Worm (Caenorhabditis elegans) whole organism, young adult: ENCODE measurements around the gene gcy-29.

Experiments
- B0261.1 ChIP-seq: sonication (generic microtip); optimal IDR thresholded peaks from 2 replicates; lab custom pipeline; 2016; ENCODE audit warnings: mild to moderate bottlenecking, missing genetic modification characterization, moderate library complexity, missing compliant biosample characterization
- C06A6.2 ChIP-seq: fragments of 200-800 bp; sonication (Bioruptor generic); conservative IDR thresholded peaks from 2 replicates; pipeline ENCODE4 v1.3.6; 2022; ENCODE audit warnings: missing genetic modification characterization, missing compliant biosample characterization
- F10E7.11 ChIP-seq: sonication (generic microtip); optimal IDR thresholded peaks from 2 replicates; lab custom pipeline; 2017; ENCODE audit warnings: mild to moderate bottlenecking, missing genetic modification characterization, moderate library complexity, missing compliant biosample characterization
- F23B12.7 ChIP-seq: sonication (generic microtip); optimal IDR thresholded peaks from 2 replicates; lab custom pipeline; 2017; ENCODE audit warnings: missing genetic modification characterization, mild to moderate bottlenecking, missing compliant biosample characterization, antibody characterized with exemption, moderate library complexity; ENCODE audit not compliant: insufficient read depth
- F33H1.4 ChIP-seq: fragments of 200-800 bp; sonication (Bioruptor generic); IDR thresholded peaks from 2 replicates; pipeline ENCODE4 v1.3.6; 2022; ENCODE audit warnings: missing genetic modification reagents, missing genetic modification characterization, missing compliant biosample characterization
- F37B4.10 ChIP-seq: fragments of 200-800 bp; sonication (Bioruptor generic); IDR thresholded peaks from 2 replicates; pipeline ENCODE4 v1.3.6; 2022; ENCODE audit warnings: missing genetic modification characterization, missing compliant biosample characterization
- F39B2.1 ChIP-seq: fragments of 200-800 bp; sonication (Bioruptor generic); IDR thresholded peaks from 2 replicates; pipeline ENCODE4 v1.3.6; 2022; ENCODE audit warnings: missing genetic modification reagents, missing genetic modification characterization, missing compliant biosample characterization
- F52B5.7 ChIP-seq: sonication (generic microtip); optimal IDR thresholded peaks from 2 replicates; lab custom pipeline; 2016; ENCODE audit warnings: mild to moderate bottlenecking, missing genetic modification characterization, missing compliant biosample characterization
- K11D2.4 ChIP-seq: fragments of 200-800 bp; sonication (Bioruptor generic); IDR thresholded peaks from 2 replicates; pipeline ENCODE4 v1.3.6; 2022; ENCODE audit warnings: missing genetic modification reagents, missing genetic modification characterization, missing compliant biosample characterization
- T07F8.4 ChIP-seq: sonication (generic microtip); optimal IDR thresholded peaks from 2 replicates; lab custom pipeline; 2016; ENCODE audit warnings: mild to moderate bottlenecking, missing genetic modification characterization, moderate library complexity, missing compliant biosample characterization
- akir-1 ChIP-seq: fragments of 200-800 bp; sonication (Bioruptor generic); optimal IDR thresholded peaks from 2 replicates; lab custom pipeline; 2018; ENCODE audit warnings: mild to moderate bottlenecking, missing genetic modification characterization, moderate library complexity, missing compliant biosample characterization
- atf-7 ChIP-seq: sonication (generic microtip); optimal IDR thresholded peaks from 2 replicates; lab custom pipeline; 2017; ENCODE audit warnings: mild to moderate bottlenecking, missing genetic modification characterization, missing compliant biosample characterization
- attf-6 ChIP-seq: fragments of 200-800 bp; sonication (Bioruptor generic); IDR thresholded peaks from 2 replicates; pipeline ENCODE4 v1.3.6; 2022; ENCODE audit warnings: missing genetic modification reagents, missing genetic modification characterization, missing compliant biosample characterization
- cebp-1 ChIP-seq, 2 experiments: fragments of 200-800 bp in 1 of 2; sonication (Bioruptor generic) in 1 of 2; sonication (generic microtip) in 1 of 2; IDR thresholded peaks in 1 of 2; optimal IDR thresholded peaks in 1 of 2; 2 replicates each; pipeline versions ENCODE4 v1.3.6 to Lab custom; 2017 to 2022; ENCODE audit warnings: missing compliant biosample characterization in 2 of 2, missing genetic modification characterization in 2 of 2, mild to moderate bottlenecking in 1 of 2, missing genetic modification reagents in 1 of 2, moderate library complexity in 1 of 2
- ceh-27 ChIP-seq: fragments of 200-800 bp; sonication (Bioruptor generic); optimal IDR thresholded peaks from 2 replicates; lab custom pipeline; 2018; ENCODE audit warnings: mild to moderate bottlenecking, missing genetic modification characterization, moderate library complexity, missing compliant biosample characterization
- ceh-40 ChIP-seq: fragments of 200-800 bp; sonication (Bioruptor generic); IDR thresholded peaks from 2 replicates; pipeline ENCODE4 v1.3.6; 2022; ENCODE audit warnings: missing genetic modification characterization, missing compliant biosample characterization
- chd-7 ChIP-seq: sonication (generic microtip); optimal IDR thresholded peaks from 2 replicates; lab custom pipeline; 2016; ENCODE audit warnings: mild to moderate bottlenecking, missing genetic modification characterization, moderate library complexity, missing compliant biosample characterization
- dpff-1 ChIP-seq: sonication (generic microtip); optimal IDR thresholded peaks from 2 replicates; lab custom pipeline; 2017; ENCODE audit warnings: mild to moderate bottlenecking, missing genetic modification characterization, missing compliant biosample characterization
- dpl-1 ChIP-seq: fragments of 150-350 bp; optimal IDR thresholded peaks from 2 replicates; lab custom pipeline; 2014; ENCODE audit warnings: missing biosample characterization, missing genetic modification reagents, missing genetic modification characterization
- egrh-3 ChIP-seq: fragments of 200-800 bp; sonication (Bioruptor generic); IDR thresholded peaks from 2 replicates; pipeline ENCODE4 v1.3.6; 2022; ENCODE audit warnings: missing genetic modification reagents, missing genetic modification characterization, missing compliant biosample characterization
- ets-4 ChIP-seq: fragments of 200-800 bp; sonication (Bioruptor generic); optimal IDR thresholded peaks from 2 replicates; lab custom pipeline; 2018; ENCODE audit warnings: mild to moderate bottlenecking, missing genetic modification characterization, missing compliant biosample characterization
- fkh-3 ChIP-seq: sonication (generic microtip); optimal IDR thresholded peaks from 2 replicates; lab custom pipeline; 2016; ENCODE audit warnings: mild to moderate bottlenecking, missing genetic modification characterization, missing compliant biosample characterization
- gei-17 ChIP-seq: fragments of 200-800 bp; sonication (Bioruptor generic); optimal IDR thresholded peaks from 2 replicates; lab custom pipeline; 2018; ENCODE audit warnings: mild to moderate bottlenecking, missing genetic modification characterization, missing compliant biosample characterization
- hmg-1.2 ChIP-seq: fragments of 200-800 bp; sonication (Bioruptor generic); IDR thresholded peaks from 2 replicates; pipeline ENCODE4 v1.3.6; 2022; ENCODE audit warnings: missing genetic modification reagents, missing genetic modification characterization, missing compliant biosample characterization
- hrde-1 ChIP-seq: sonication (generic microtip); optimal IDR thresholded peaks from 2 replicates; lab custom pipeline; 2016; ENCODE audit warnings: missing genetic modification characterization, mild to moderate bottlenecking, missing compliant biosample characterization, moderate library complexity, missing genotype, missing genetic modification reagents, borderline replicate concordance
- lag-1 ChIP-seq: fragments of 200-800 bp; sonication (Bioruptor generic); IDR thresholded peaks from 2 replicates; pipeline ENCODE4 v1.3.6; 2022; ENCODE audit warnings: missing genetic modification reagents, missing genetic modification characterization, missing compliant biosample characterization
- let-526 ChIP-seq: fragments of 200-800 bp; sonication (Bioruptor generic); IDR thresholded peaks from 2 replicates; pipeline ENCODE4 v1.3.6; 2022; ENCODE audit warnings: missing genetic modification reagents, missing genetic modification characterization, missing compliant biosample characterization
- lin-40 ChIP-seq: sonication (generic microtip); optimal IDR thresholded peaks from 2 replicates; lab custom pipeline; 2016; ENCODE audit warnings: missing genetic modification characterization, mild to moderate bottlenecking, missing compliant biosample characterization, missing genotype, missing genetic modification reagents
- lsl-1 ChIP-seq: fragments of 200-800 bp; sonication (Bioruptor generic); optimal IDR thresholded peaks from 2 replicates; lab custom pipeline; 2018; ENCODE audit warnings: mild to moderate bottlenecking, missing genetic modification characterization, moderate library complexity, missing compliant biosample characterization
- mcd-1 ChIP-seq: fragments of 200-800 bp; sonication (Bioruptor generic); IDR thresholded peaks from 2 replicates; pipeline ENCODE4 v1.3.6; 2022; ENCODE audit warnings: missing genetic modification reagents, missing genetic modification characterization, missing compliant biosample characterization
- mxl-1 ChIP-seq: sonication (generic microtip); optimal IDR thresholded peaks from 2 replicates; lab custom pipeline; 2016; ENCODE audit warnings: missing genetic modification characterization, missing compliant biosample characterization
- nfyb-1 ChIP-seq: fragments of 200-800 bp; sonication (Bioruptor generic); IDR thresholded peaks from 2 replicates; pipeline ENCODE4 v1.3.6; 2022; ENCODE audit warnings: missing genetic modification reagents, missing genetic modification characterization, missing compliant biosample characterization
- nhr-80 ChIP-seq: sonication (generic microtip); optimal IDR thresholded peaks from 2 replicates; lab custom pipeline; 2016; ENCODE audit warnings: missing genetic modification characterization, missing compliant biosample characterization
- nhr-90 ChIP-seq: sonication (generic microtip); optimal IDR thresholded peaks from 2 replicates; lab custom pipeline; 2016; ENCODE audit warnings: missing genotype, mild to moderate bottlenecking, missing genetic modification characterization, missing compliant biosample characterization
- pbrm-1 ChIP-seq: fragments of 200-800 bp; sonication (Bioruptor generic); IDR thresholded peaks from 2 replicates; pipeline ENCODE4 v1.3.6; 2022; ENCODE audit warnings: missing genetic modification reagents, missing genetic modification characterization, missing compliant biosample characterization
- rpc-1 ChIP-seq, 2 experiments: fragments of 150-350 bp in 1 of 2; sonication (generic microtip) in 1 of 2; optimal IDR thresholded peaks; 2 replicates each; lab custom pipeline; 2014 to 2018; ENCODE audit warnings: missing biosample characterization in 1 of 2, missing genetic modification characterization in 1 of 2, missing genetic modification reagents in 1 of 2, missing genotype in 1 of 2
- snpc-1.1 ChIP-seq: sonication (generic microtip); optimal IDR thresholded peaks from 2 replicates; lab custom pipeline; 2017; ENCODE audit warnings: missing genetic modification characterization, mild to moderate bottlenecking, missing compliant biosample characterization, antibody characterized with exemption, moderate library complexity, missing genotype, missing genetic modification reagents; ENCODE audit not compliant: insufficient read depth
- snpc-3.4 ChIP-seq: sonication (generic microtip); optimal IDR thresholded peaks from 2 replicates; lab custom pipeline; 2017; ENCODE audit warnings: missing genetic modification characterization, mild to moderate bottlenecking, missing compliant biosample characterization, antibody characterized with exemption, moderate library complexity, missing genotype, missing genetic modification reagents
- snpc-4 ChIP-seq, 5 experiments: fragments of 150-350 bp in 1 of 5; sonication (generic microtip) in 4 of 5; optimal IDR thresholded peaks; 2 replicates each; lab custom pipeline; 2014 to 2018; ENCODE audit warnings: missing genetic modification characterization in 5 of 5, missing biosample characterization in 3 of 5, antibody characterized with exemption in 2 of 5, mild to moderate bottlenecking in 2 of 5, missing compliant biosample characterization in 2 of 5, missing genotype in 2 of 5, moderate library complexity in 2 of 5, missing genetic modification reagents in 1 of 5
- tbp1 ChIP-seq: fragments of 200-800 bp; sonication (Bioruptor generic); optimal IDR thresholded peaks from 2 replicates; lab custom pipeline; 2018; ENCODE audit warnings: mild to moderate bottlenecking, missing genetic modification characterization, missing compliant biosample characterization
- tlf-1 ChIP-seq: fragments of 200-800 bp; sonication (Bioruptor generic); optimal IDR thresholded peaks from 2 replicates; lab custom pipeline; 2018; ENCODE audit warnings: mild to moderate bottlenecking, missing genetic modification characterization, missing compliant biosample characterization
- ztf-18 ChIP-seq: sonication (generic microtip); optimal IDR thresholded peaks from 2 replicates; lab custom pipeline; 2016; ENCODE audit warnings: missing genotype, mild to moderate bottlenecking, missing genetic modification characterization, missing compliant biosample characterization
- ztf-25 ChIP-seq: fragments of 200-800 bp; sonication (Bioruptor generic); IDR thresholded peaks from 2 replicates; pipeline ENCODE4 v1.3.6; 2022; ENCODE audit warnings: missing genetic modification reagents, missing genetic modification characterization, missing compliant biosample characterization
- ztf-26 ChIP-seq: sonication (generic microtip); optimal IDR thresholded peaks from 2 replicates; lab custom pipeline; 2017; ENCODE audit warnings: missing genetic modification characterization, missing compliant biosample characterization
- ztf-28 ChIP-seq: fragments of 200-800 bp; sonication (Bioruptor generic); IDR thresholded peaks from 2 replicates; pipeline ENCODE4 v1.3.6; 2022; ENCODE audit warnings: missing genetic modification reagents, missing genetic modification characterization, missing compliant biosample characterization

Gene gcy-29

DNA sequence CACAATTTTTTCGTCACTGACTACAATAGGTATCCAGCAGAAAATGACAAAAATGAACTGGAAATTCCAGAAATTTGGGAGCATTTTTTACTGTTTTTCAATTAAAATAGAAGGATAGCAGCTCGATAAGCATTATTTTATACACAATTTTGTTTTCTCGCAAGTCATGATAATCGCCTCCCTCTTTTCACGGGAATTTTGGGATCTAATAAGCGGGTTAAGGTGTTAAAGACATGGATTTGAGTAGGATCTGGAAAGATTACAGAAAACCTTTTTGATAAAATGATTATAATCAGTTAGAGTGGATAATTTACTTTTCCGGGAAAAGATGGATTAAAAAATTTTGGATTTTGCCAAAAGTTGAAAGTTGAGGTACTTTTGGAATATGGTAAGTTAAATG is at the start of gene gcy-29:
gcy-29 (minus strand) TSS at position 101 of the 400 bp plus-strand sequence.
- TF ChIP-seq attf-6 (GFP tag; lab: Robert Waterston, UW): no peak
- no peak for TF ChIP-seq egrh-3 (GFP tag; lab: Robert Waterston, UW)
- no peak for TF ChIP-seq C06A6.2
- TF ChIP-seq mxl-1 (tag; lab: Kevin White, UChicago): no peak
- TF ChIP-seq ets-4 (GFP tag; lab: Kevin White, UChicago): no peak
- no peak for TF ChIP-seq K11D2.4 (GFP tag; lab: Robert Waterston, UW)
- TF ChIP-seq F10E7.11 (tag; lab: Kevin White, UChicago): no peak
- TF ChIP-seq F33H1.4 (GFP tag; lab: Robert Waterston, UW): no peak
- TF ChIP-seq let-526 (GFP tag; lab: Robert Waterston, UW): no peak
- TF ChIP-seq snpc-1.1: no peak
- no peak for TF ChIP-seq akir-1 (GFP tag; lab: Kevin White, UChicago)
- TF ChIP-seq ztf-28 (GFP tag; lab: Robert Waterston, UW): no peak
- TF ChIP-seq F39B2.1 (GFP tag; lab: Robert Waterston, UW): no peak
- TF ChIP-seq nhr-90 (tag; lab: Kevin White, UChicago): no peak
- no peak for TF ChIP-seq lsl-1 (GFP tag; lab: Kevin White, UChicago)
- no peak for TF ChIP-seq F52B5.7 (tag; lab: Kevin White, UChicago)
- TF ChIP-seq atf-7 (tag; lab: Kevin White, UChicago): no peak
- no peak for TF ChIP-seq dpl-1 (GFP tag; lab: Kevin White, UChicago)
- TF ChIP-seq ceh-27 (GFP tag; lab: Kevin White, UChicago): no peak
- TF ChIP-seq, all 124 proteins: peak for 0

ce11 chrII:14598367-14598766 is 49.8 kb upstream of the gcy-29 start:
- no peak for TF ChIP-seq ceh-40 (GFP tag; lab: Robert Waterston, UW)
- TF ChIP-seq lag-1: no peak
- TF ChIP-seq F37B4.10 (GFP tag; lab: Robert Waterston, UW): no peak
- TF ChIP-seq hmg-1.2 (GFP tag; lab: Robert Waterston, UW): peak; percentile 16; the same call in 1 of the 2 replicates
- TF ChIP-seq snpc-4 (GFP tag; optimal IDR thresholded peaks at IDR 0.05; lab: Kevin White, UChicago): no peak
- peak in 1 of 4 experiments; percentile 17 for TF ChIP-seq snpc-4 (tag; optimal IDR thresholded peaks at IDR 0.05; lab: Kevin White, UChicago)
- TF ChIP-seq nhr-80 (tag; lab: Kevin White, UChicago): peak; percentile 36
- no peak for TF ChIP-seq snpc-3.4 (tag; lab: Kevin White, UChicago)
- no peak for TF ChIP-seq ztf-18
- no peak for TF ChIP-seq T07F8.4 (tag; lab: Kevin White, UChicago)
- TF ChIP-seq cebp-1 (GFP tag; IDR thresholded peaks at IDR 0.05; lab: Robert Waterston, UW): no peak
- TF ChIP-seq cebp-1 (tag; optimal IDR thresholded peaks at IDR 0.05; lab: Kevin White, UChicago): peak; percentile 63
- TF ChIP-seq hrde-1 (tag; lab: Kevin White, UChicago): no peak
- TF ChIP-seq lin-40 (tag; lab: Kevin White, UChicago): no peak
- TF ChIP-seq ztf-25 (GFP tag; lab: Robert Waterston, UW): no peak
- peak; percentile 46 for TF ChIP-seq chd-7 (tag; lab: Kevin White, UChicago)
- peak; percentile 1 for TF ChIP-seq ztf-26 (tag; lab: Kevin White, UChicago)
- no peak for TF ChIP-seq dpl-1 (GFP tag; lab: Kevin White, UChicago)
- no peak for TF ChIP-seq rpc-1 (optimal IDR thresholded peaks at IDR 0.05; lab: Kevin White, UChicago)
- TF ChIP-seq rpc-1 (tag; optimal IDR thresholded peaks at IDR 0.05; lab: Kevin White, UChicago): no peak
- peak; percentile 6 for TF ChIP-seq F23B12.7
- no peak for TF ChIP-seq ceh-27 (GFP tag; lab: Kevin White, UChicago)
- TF ChIP-seq tlf-1 (GFP tag; lab: Kevin White, UChicago): peak; percentile 29
- TF ChIP-seq nhr-90 (tag; lab: Kevin White, UChicago): no peak
- TF ChIP-seq F39B2.1 (GFP tag; lab: Robert Waterston, UW): no peak
- TF ChIP-seq nfyb-1 (GFP tag; lab: Robert Waterston, UW): peak; percentile 54; the same call in 1 of the 2 replicates
- TF ChIP-seq F10E7.11 (tag; lab: Kevin White, UChicago): no peak
- no peak for TF ChIP-seq gei-17
- no peak for TF ChIP-seq fkh-3 (tag; lab: Kevin White, UChicago)
- no peak for TF ChIP-seq B0261.1 (tag; lab: Kevin White, UChicago)
- no peak; the same call in 1 of the 2 replicates for TF ChIP-seq mcd-1 (GFP tag; lab: Robert Waterston, UW)
- no peak for TF ChIP-seq pbrm-1 (GFP tag; lab: Robert Waterston, UW)
- peak; percentile 31; the same call in 1 of the 2 replicates for TF ChIP-seq let-526 (GFP tag; lab: Robert Waterston, UW)
- peak; percentile 52 for TF ChIP-seq tbp1 (GFP tag; lab: Kevin White, UChicago)
- no peak for TF ChIP-seq dpff-1 (tag; lab: Kevin White, UChicago)
